Fruit fly (Drosophila melanogaster): Measurements from ENCODE around the gene CG45080.
A peak's percentile ranks its signal among the peaks of the same experiment; 100 is the strongest.

- no peak for TF ChIP-seq ash1 (GFP tag; optimal IDR thresholded peaks at IDR 0.05)
- TF ChIP-seq Hsf (GFP tag; optimal IDR thresholded peaks at IDR 0.05), result no peak
- TF ChIP-seq CG7963 (GFP tag; IDR thresholded peaks at IDR 0.05; ENCODE audit: partially characterized antibody), result no peak
- no peak for TF ChIP-seq CTCF (GFP tag; optimal IDR thresholded peaks at IDR 0.05)
- no peak for TF ChIP-seq eve (GFP tag; optimal IDR thresholded peaks at IDR 0.05)
- no peak for TF ChIP-seq CG17612 (GFP tag; IDR thresholded peaks at IDR 0.05)
- no peak for TF ChIP-seq gro (GFP tag; optimal IDR thresholded peaks at IDR 0.05)
- no peak for TF ChIP-seq ERR (GFP tag; optimal IDR thresholded peaks at IDR 0.05)
- peak; percentile 31; the same call in 1 of the 3 replicates for TF ChIP-seq CG14050 (GFP tag; IDR thresholded peaks at IDR 0.05)
- no peak for TF ChIP-seq CG4424 (GFP tag; optimal IDR thresholded peaks at IDR 0.05)
Measured at dm6 chr3R:13288763-13289312, 30.2 kb downstream of the CG45080 start, which contains the start of gene apn.
